Fruit fly (Drosophila melanogaster) whole organism, wandering third instar larva: ENCODE data around the gene dos.

Experiments used
- Abd-B ChIP-seq: fragments of >200 bp; optimal IDR thresholded peaks from 2 replicates; lab custom pipeline; 2017; ENCODE audit warnings: missing biosample characterization, missing genetic modification characterization
- CG32264 ChIP-seq: fragments of 200-800 bp; sonication (Bioruptor generic); optimal IDR thresholded peaks from 2 replicates; lab custom pipeline; 2016; ENCODE audit warnings: missing biosample characterization, missing genetic modification characterization
- CG9705 ChIP-seq: fragments of 200-800 bp; sonication (Bioruptor generic); optimal IDR thresholded peaks from 2 replicates; lab custom pipeline; 2018; ENCODE audit warnings: missing biosample characterization, mild to moderate bottlenecking, missing genetic modification characterization
- CrebA ChIP-seq: fragments of 200-800 bp; sonication (Bioruptor generic); optimal IDR thresholded peaks from 2 replicates; lab custom pipeline; 2016; ENCODE audit warnings: missing biosample characterization, mild to moderate bottlenecking, missing genetic modification characterization, borderline replicate concordance
- Dfd ChIP-seq: fragments of >200 bp; optimal IDR thresholded peaks from 2 replicates; lab custom pipeline; 2017; ENCODE audit warnings: missing biosample characterization, missing genetic modification characterization
- Dif ChIP-seq: fragments of 200-275, 200-300 bp; sonication (Bioruptor generic); optimal IDR thresholded peaks from 2 replicates; lab custom pipeline; 2018; ENCODE audit warnings: missing biosample characterization, missing genetic modification characterization; ENCODE audit not compliant: partially characterized antibody
- GATAd ChIP-seq: sonication (Bioruptor generic); optimal IDR thresholded peaks from 2 replicates; lab custom pipeline; 2016; ENCODE audit warnings: missing biosample characterization, missing genetic modification characterization
- HLH106 ChIP-seq: fragments of 200-800 bp; optimal IDR thresholded peaks from 3 replicates; lab custom pipeline; 2019; ENCODE audit warnings: missing biosample characterization, mild to moderate bottlenecking, missing genetic modification characterization, moderate library complexity
- Hnf4 ChIP-seq: fragments of 200-800 bp; sonication (Bioruptor generic); optimal IDR thresholded peaks from 2 replicates; lab custom pipeline; 2016; ENCODE audit warnings: missing biosample characterization, mild to moderate bottlenecking, missing genetic modification characterization
- Hr78 ChIP-seq: fragments of >200 bp; optimal IDR thresholded peaks from 2 replicates; lab custom pipeline; 2017; ENCODE audit warnings: missing biosample characterization, missing genetic modification characterization
- Hr83 ChIP-seq: fragments of 200-300 bp; sonication (Bioruptor generic); optimal IDR thresholded peaks from 2 replicates; lab custom pipeline; 2016; ENCODE audit warnings: missing biosample characterization, mild to moderate bottlenecking, missing genetic modification characterization, moderate library complexity; ENCODE audit not compliant: poor library complexity, severe bottlenecking
- Jra ChIP-seq: sonication (Bioruptor generic); optimal IDR thresholded peaks from 2 replicates; lab custom pipeline; 2016; ENCODE audit warnings: missing biosample characterization, missing genetic modification characterization
- Mio ChIP-seq: sonication (Bioruptor generic); optimal IDR thresholded peaks from 2 replicates; lab custom pipeline; 2016; ENCODE audit warnings: missing biosample characterization, missing genetic modification characterization
- Myc ChIP-seq: fragments of >200 bp; optimal IDR thresholded peaks from 2 replicates; lab custom pipeline; 2017
- N ChIP-seq: fragments of >200 bp; optimal IDR thresholded peaks from 2 replicates; lab custom pipeline; 2018; ENCODE audit warnings: missing biosample characterization, missing external identifiers, missing genetic modification characterization
- OdsH ChIP-seq: fragments of 200-800 bp; sonication (Bioruptor generic); optimal IDR thresholded peaks from 2 replicates; lab custom pipeline; 2016; ENCODE audit warnings: missing biosample characterization, mild to moderate bottlenecking, missing genetic modification characterization
- Rel ChIP-seq, 2 experiments: fragments of 200-800 bp; sonication (Bioruptor generic) in 1 of 2; optimal IDR thresholded peaks; 2 replicates in 1 of 2; 3 replicates in 1 of 2; lab custom pipeline; 2016 to 2019; ENCODE audit warnings: mild to moderate bottlenecking in 2 of 2, missing biosample characterization in 2 of 2, missing genetic modification characterization in 2 of 2, moderate library complexity in 1 of 2
- Sp1 ChIP-seq: fragments of 200-800 bp; sonication (Bioruptor generic); optimal IDR thresholded peaks from 3 replicates; lab custom pipeline; 2019; ENCODE audit warnings: missing biosample characterization, mild to moderate bottlenecking, missing genetic modification characterization, moderate library complexity
- Vsx2 ChIP-seq: fragments of 200-300, 225-300 bp; sonication (Bioruptor generic); optimal IDR thresholded peaks from 2 replicates; lab custom pipeline; 2018; ENCODE audit warnings: missing biosample characterization, missing genetic modification characterization; ENCODE audit not compliant: partially characterized antibody
- br ChIP-seq: fragments of 200-800 bp; sonication (Bioruptor generic); optimal IDR thresholded peaks from 2 replicates; lab custom pipeline; 2016; ENCODE audit warnings: missing biosample characterization, missing genetic modification characterization
- brk ChIP-seq: fragments of 200-800 bp; sonication (Bioruptor generic); optimal IDR thresholded peaks from 2 replicates; lab custom pipeline; 2016; ENCODE audit warnings: missing biosample characterization, mild to moderate bottlenecking, missing genetic modification characterization
- dl ChIP-seq, 2 experiments: fragments of 175-275, 200-275 bp in 1 of 2; fragments of 200-275 bp in 1 of 2; sonication (Bioruptor generic); optimal IDR thresholded peaks; lab custom pipeline; 2018; ENCODE audit warnings: mild to moderate bottlenecking in 2 of 2, missing biosample characterization in 2 of 2, missing genetic modification characterization in 2 of 2, moderate library complexity in 2 of 2; ENCODE audit not compliant: partially characterized antibody in 2 of 2, insufficient read depth in 1 of 2
- dmrt93B ChIP-seq: fragments of 200-800 bp; sonication (Bioruptor generic); optimal IDR thresholded peaks from 2 replicates; lab custom pipeline; 2018; ENCODE audit warnings: missing biosample characterization, mild to moderate bottlenecking, missing genetic modification characterization
- dsf ChIP-seq: sonication (Bioruptor generic); optimal IDR thresholded peaks from 2 replicates; lab custom pipeline; 2016; ENCODE audit warnings: missing biosample characterization, missing genetic modification characterization, borderline replicate concordance
- ey ChIP-seq: fragments of 200-800 bp; sonication (Bioruptor generic); optimal IDR thresholded peaks from 2 replicates; lab custom pipeline; 2016; ENCODE audit warnings: missing biosample characterization, missing genetic modification characterization
- foxo ChIP-seq, 2 experiments: fragments of 200-800 bp; sonication (Bioruptor generic); optimal IDR thresholded peaks; 2 replicates in 1 of 2; 3 replicates in 1 of 2; lab custom pipeline; 2016 to 2017; ENCODE audit warnings: missing biosample characterization in 2 of 2, missing genetic modification characterization in 2 of 2
- fru ChIP-seq: fragments of 200-800 bp; sonication (Bioruptor generic); optimal IDR thresholded peaks from 3 replicates; lab custom pipeline; 2016; ENCODE audit warnings: missing biosample characterization, mild to moderate bottlenecking, missing genetic modification characterization
- h ChIP-seq: fragments of 200-800 bp; sonication (Bioruptor generic); optimal IDR thresholded peaks from 3 replicates; lab custom pipeline; 2016; ENCODE audit warnings: missing biosample characterization, mild to moderate bottlenecking, missing genetic modification characterization
- jim ChIP-seq: fragments of 175-275, 200-325 bp; sonication (Bioruptor generic); optimal IDR thresholded peaks from 2 replicates; lab custom pipeline; 2016; ENCODE audit warnings: missing biosample characterization, mild to moderate bottlenecking, missing genetic modification characterization
- lola ChIP-seq: fragments of >200 bp; optimal IDR thresholded peaks from 2 replicates; lab custom pipeline; 2017; ENCODE audit warnings: missing biosample characterization, missing genetic modification characterization
- pan ChIP-seq: fragments of >200 bp; optimal IDR thresholded peaks from 2 replicates; lab custom pipeline; 2017
- psq ChIP-seq: fragments of 200-800 bp; sonication (Bioruptor generic); optimal IDR thresholded peaks from 3 replicates; lab custom pipeline; 2017; ENCODE audit warnings: missing biosample characterization, mild to moderate bottlenecking, missing genetic modification characterization, moderate library complexity
- rgr ChIP-seq: fragments of 200-800 bp; sonication (Bioruptor generic); optimal IDR thresholded peaks from 3 replicates; lab custom pipeline; 2016; ENCODE audit warnings: missing biosample characterization, mild to moderate bottlenecking, missing genetic modification characterization
- sage ChIP-seq: fragments of 200-800 bp; sonication (Bioruptor generic); optimal IDR thresholded peaks from 2 replicates; lab custom pipeline; 2016; ENCODE audit warnings: missing biosample characterization, mild to moderate bottlenecking, missing genetic modification characterization
- sv ChIP-seq: fragments of 200-800 bp; sonication (Bioruptor generic); optimal IDR thresholded peaks from 3 replicates; lab custom pipeline; 2016; ENCODE audit warnings: missing biosample characterization, missing genetic modification characterization
- tai ChIP-seq: sonication (Bioruptor generic); optimal IDR thresholded peaks from 2 replicates; lab custom pipeline; 2016; ENCODE audit warnings: missing biosample characterization, missing genetic modification characterization
- usp ChIP-seq: fragments of >200 bp; optimal IDR thresholded peaks from 2 replicates; lab custom pipeline; 2017; ENCODE audit warnings: missing biosample characterization, missing genetic modification characterization
- woc ChIP-seq: sonication (Bioruptor generic); optimal IDR thresholded peaks from 2 replicates; lab custom pipeline; 2016; ENCODE audit warnings: missing biosample characterization, mild to moderate bottlenecking, missing genetic modification characterization

The dos gene

dm6 chr3L:2586804-2587561, 2.2 kb upstream of the dos start, which contains the start of gene RpL8:
RpL8 (plus strand) TSS chr3L:2587456.
- TF ChIP-seq Dfd (GFP tag; lab: Kevin White, UChicago) (no peak), GATAd (GFP tag; lab: Kevin White, UChicago) (no peak), Hnf4 (peak; percentile 51), brk (GFP tag; lab: Kevin White, UChicago) (peak; percentile 32), CG9705 (GFP tag; lab: Kevin White, UChicago) (peak; percentile 84), dsf (peak; percentile 13), jim (GFP tag; lab: Kevin White, UChicago) (no peak), br (GFP tag; lab: Kevin White, UChicago) (peak; percentile 53), woc (GFP tag; lab: Kevin White, UChicago) (peak; percentile 60), Hr83 (peak; percentile 95), HLH106 (tag; lab: Kevin White, UChicago) (peak; percentile 71), Rel (GFP tag; optimal IDR thresholded peaks at IDR 0.05; lab: Kevin White, UChicago) (no peak), Rel (tag; optimal IDR thresholded peaks at IDR 0.05; lab: Kevin White, UChicago) (peak; percentile 41), dmrt93B (peak; percentile 85), Sp1 (GFP tag; lab: Kevin White, UChicago) (peak; percentile 85), usp (GFP tag; lab: Kevin White, UChicago) (no peak), sage (GFP tag; lab: Kevin White, UChicago) (peak; percentile 46), foxo (GFP tag; optimal IDR thresholded peaks at IDR 0.05; lab: Kevin White, UChicago) (peak in 1 of 2 experiments; percentile 63), psq (GFP tag; lab: Kevin White, UChicago) (peak; percentile 55), lola (GFP tag; lab: Kevin White, UChicago) (no peak), h (GFP tag; lab: Kevin White, UChicago) (peak; percentile 55), fru (GFP tag; lab: Kevin White, UChicago) (peak; percentile 49), Hr78 (GFP tag; lab: Kevin White, UChicago) (no peak), Vsx2 (GFP tag; lab: Kevin White, UChicago) (no peak), Abd-B (GFP tag; lab: Kevin White, UChicago) (no peak), CG32264 (GFP tag; lab: Kevin White, UChicago) (no peak), sv (peak; percentile 65), ey (GFP tag; lab: Kevin White, UChicago) (peak; percentile 28), Dif (GFP tag; lab: Kevin White, UChicago) (no peak), rgr (GFP tag; lab: Kevin White, UChicago) (peak; percentile 82), dl (GFP tag; optimal IDR thresholded peaks at IDR 0.05; lab: Kevin White, UChicago; ENCODE audit: insufficient read depth in 1 of 2, partially characterized antibody in 2 of 2) (no peak), pan (lab: Kevin White, UChicago) (no peak), OdsH (GFP tag; lab: Kevin White, UChicago) (peak; percentile 40), CrebA (no peak), N (GFP tag; lab: Kevin White, UChicago) (peak; percentile 28), Mio (peak; percentile 33), Myc (lab: Kevin White, UChicago) (peak; percentile 29), tai (no peak), Jra (GFP tag; lab: Kevin White, UChicago) (peak; percentile 22)

dm6 chr3L:2587562-2587918, 1.7 kb upstream of the dos start:
- TF ChIP-seq foxo (GFP tag; optimal IDR thresholded peaks at IDR 0.05; lab: Kevin White, UChicago) (no peak), CrebA (no peak), tai (no peak), OdsH (GFP tag; lab: Kevin White, UChicago) (no peak)
